Fruit fly (Drosophila melanogaster): Measurements from ENCODE around the gene meng.
A peak's percentile ranks its signal among the peaks of the same experiment; 100 is the strongest.

The meng gene

DNA sequence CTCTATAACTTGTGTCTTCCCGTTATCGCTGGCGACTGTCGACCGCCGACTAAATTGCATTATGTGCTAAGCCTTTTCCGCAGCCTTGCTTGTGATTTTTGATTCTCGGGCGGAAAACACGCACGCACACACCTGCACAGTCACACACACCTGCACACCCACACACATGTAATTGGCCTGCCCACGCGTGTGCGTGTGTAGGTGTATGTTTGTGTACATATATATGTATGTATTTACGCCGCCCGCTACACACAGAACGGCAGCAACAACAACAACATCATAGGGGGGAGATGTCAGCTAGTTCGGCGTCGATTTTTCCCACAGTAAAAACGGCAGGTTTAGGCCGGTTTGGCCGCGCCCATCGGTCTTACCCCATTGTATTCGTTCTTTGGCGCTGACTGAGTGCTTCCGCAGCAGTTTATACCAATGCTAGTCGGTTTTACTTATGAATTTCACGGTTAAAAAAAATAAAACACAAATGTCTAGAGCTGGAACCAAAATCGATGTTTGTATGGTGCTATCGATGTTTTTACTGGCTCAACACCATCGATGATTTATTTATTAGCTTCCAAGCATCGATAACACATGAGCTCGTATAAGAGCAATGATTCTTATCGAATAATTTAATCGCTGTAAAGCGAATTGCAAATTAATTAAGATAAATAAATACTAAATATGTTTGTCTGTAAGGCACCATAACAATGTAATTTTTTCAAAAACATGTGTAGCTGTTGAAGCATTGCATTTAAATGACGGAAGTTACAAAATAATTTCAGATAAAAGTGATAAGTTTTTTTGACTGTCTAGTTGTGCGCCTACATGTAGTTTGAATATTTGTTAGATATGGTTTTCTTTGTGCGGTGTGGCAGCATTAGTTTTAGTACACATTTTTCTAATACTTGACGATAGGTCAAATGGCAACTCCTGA is 19.2 kb upstream of the meng start, which contains the start of gene homer (continued):
- TF ChIP-seq CG10431 (GFP tag; optimal IDR thresholded peaks at IDR 0.05) (no peak), CG12104 (GFP tag; optimal IDR thresholded peaks at IDR 0.05) (no peak), scrt (GFP tag; optimal IDR thresholded peaks at IDR 0.05) (no peak), CG2875 (GFP tag; optimal IDR thresholded peaks at IDR 0.05) (no peak), ap (GFP tag; IDR thresholded peaks at IDR 0.05) (no peak), bigmax (GFP tag; optimal IDR thresholded peaks at IDR 0.05) (peak; percentile 24), zfh2 (GFP tag; optimal IDR thresholded peaks at IDR 0.05) (no peak), cwo (GFP tag; optimal IDR thresholded peaks at IDR 0.05) (no peak), Xbp1 (GFP tag; optimal IDR thresholded peaks at IDR 0.05) (no peak), Atf6 (GFP tag; IDR thresholded peaks at IDR 0.05) (no peak), NK7.1 (GFP tag; optimal IDR thresholded peaks at IDR 0.05) (no peak), HLHmδ (GFP tag; optimal IDR thresholded peaks at IDR 0.05) (peak; percentile 85), Bdp1 (GFP tag; optimal IDR thresholded peaks at IDR 0.05) (no peak), D19B (GFP tag; optimal IDR thresholded peaks at IDR 0.05) (no peak), CG7745 (tag; optimal IDR thresholded peaks at IDR 0.05) (peak; percentile 72), sug (tag; optimal IDR thresholded peaks at IDR 0.05) (peak; percentile 46), CG33557 (GFP tag; optimal IDR thresholded peaks at IDR 0.05) (no peak), CG3995 (GFP tag; optimal IDR thresholded peaks at IDR 0.05) (no peak), her (GFP tag; optimal IDR thresholded peaks at IDR 0.05) (peak; percentile 1), CG10462 (GFP tag; optimal IDR thresholded peaks at IDR 0.05) (no peak), CG17385 (GFP tag; optimal IDR thresholded peaks at IDR 0.05) (no peak), aop (GFP tag; IDR thresholded peaks at IDR 0.05) (no peak), Spps (tag; optimal IDR thresholded peaks at IDR 0.05) (no peak), Hey (tag; optimal IDR thresholded peaks at IDR 0.05) (no peak), CG17829 (tag; optimal IDR thresholded peaks at IDR 0.05) (peak; percentile 10), pita (GFP tag; optimal IDR thresholded peaks at IDR 0.05) (no peak), CG14441 (GFP tag; IDR thresholded peaks at IDR 0.05) (no peak), chn (GFP tag; optimal IDR thresholded peaks at IDR 0.05) (no peak), tna (GFP tag; IDR thresholded peaks at IDR 0.05; ENCODE audit: partially characterized antibody) (peak; percentile 96), Dip2 (GFP tag; IDR thresholded peaks at IDR 0.05) (no peak), Usf (GFP tag; optimal IDR thresholded peaks at IDR 0.05) (no peak), lilli (GFP tag; optimal IDR thresholded peaks at IDR 0.05) (no peak), CG15269 (tag; optimal IDR thresholded peaks at IDR 0.05) (no peak), wdn (GFP tag; IDR thresholded peaks at IDR 0.05) (no peak), HHEX (GFP tag; optimal IDR thresholded peaks at IDR 0.05) (no peak), tin (GFP tag; optimal IDR thresholded peaks at IDR 0.05) (peak; percentile 8), lmd (GFP tag; IDR thresholded peaks at IDR 0.05) (no peak), Ets97D (GFP tag; optimal IDR thresholded peaks at IDR 0.05) (no peak), luna (GFP tag; optimal IDR thresholded peaks at IDR 0.05) (no peak), Sry-δ (GFP tag; optimal IDR thresholded peaks at IDR 0.05) (peak; percentile 91), CG8388 (GFP tag; optimal IDR thresholded peaks at IDR 0.05) (no peak), YL-1 (GFP tag; optimal IDR thresholded peaks at IDR 0.05) (peak; percentile 65), Awh (GFP tag; IDR thresholded peaks at IDR 0.05) (no peak), CG12769 (tag; optimal IDR thresholded peaks at IDR 0.05) (peak; percentile 8), CG3407 (GFP tag; optimal IDR thresholded peaks at IDR 0.05) (no peak), CG7556 (GFP tag; optimal IDR thresholded peaks at IDR 0.05) (no peak), CG9797 (GFP tag; optimal IDR thresholded peaks at IDR 0.05) (no peak), Asciz (GFP tag; optimal IDR thresholded peaks at IDR 0.05) (no peak), fru (optimal IDR thresholded peaks at IDR 0.05) (no peak), CG10267 (tag; optimal IDR thresholded peaks at IDR 0.05) (peak; percentile 28)
